Fruit fly (Drosophila melanogaster) Kc167 (cell line): ENCODE data around the gene upSET.
A peak's percentile ranks its signal among the peaks of the same experiment; 100 is the strongest.

Experiments used
- Myc ChIP-seq: fragments of >200 bp; optimal IDR thresholded peaks from 2 replicates; lab custom pipeline; 2017; ENCODE audit warnings: missing external identifiers
- Sin3A ChIP-seq: fragments of >200 bp; optimal IDR thresholded peaks from 2 replicates; lab custom pipeline; 2018; ENCODE audit warnings: missing external identifiers
- h ChIP-seq: fragments of >200 bp; optimal IDR thresholded peaks from 3 replicates; lab custom pipeline; 2018; ENCODE audit warnings: missing external identifiers
- insv ChIP-seq: fragments of >200 bp; optimal IDR thresholded peaks from 3 replicates; lab custom pipeline; 2018; ENCODE audit warnings: missing external identifiers
- psq ChIP-seq: fragments of >200 bp; optimal IDR thresholded peaks from 2 replicates; lab custom pipeline; 2017; ENCODE audit warnings: missing external identifiers
- ttk ChIP-seq: sonication (Bioruptor generic); optimal IDR thresholded peaks from 2 replicates; lab custom pipeline; 2017; ENCODE audit warnings: missing external identifiers

Gene upSET

dm6 chr3L:14001658-14002523 lies at the start of gene upSET, which contains the start of gene Nprl3:
Gene upSET, plus strand, starts transcription at chr3L:14002127.
Gene Nprl3, minus strand, starts transcription at chr3L:14001880.
- no peak for TF ChIP-seq Sin3A
- peak; percentile 48 for TF ChIP-seq psq
- no peak for TF ChIP-seq insv (lab: Kevin White, UChicago)

- TF ChIP-seq insv (lab: Kevin White, UChicago): no peak
- no peak for TF ChIP-seq psq
- no peak for TF ChIP-seq Myc (lab: Kevin White, UChicago)
- TF ChIP-seq h (lab: Kevin White, UChicago): no peak
- TF ChIP-seq Sin3A: no peak
- TF ChIP-seq ttk (lab: Kevin White, UChicago): no peak
These were observed 49.4 kb upstream of the upSET start for dm6 chr3L:13952484-13953048.

- no peak for TF ChIP-seq Sin3A
- no peak for TF ChIP-seq psq
- TF ChIP-seq ttk (lab: Kevin White, UChicago): no peak
- no peak for TF ChIP-seq h (lab: Kevin White, UChicago)
- no peak for TF ChIP-seq Myc (lab: Kevin White, UChicago)
- TF ChIP-seq insv (lab: Kevin White, UChicago): no peak
These were observed 45.3 kb upstream of the upSET start for dm6 chr3L:13956667-13957066.

dm6 chr3L:13957212-13957668 lies 44.7 kb upstream of the upSET start:
- TF ChIP-seq ttk (lab: Kevin White, UChicago): no peak
- TF ChIP-seq Myc (lab: Kevin White, UChicago): no peak
- no peak for TF ChIP-seq Sin3A
- no peak for TF ChIP-seq psq
- no peak for TF ChIP-seq h (lab: Kevin White, UChicago)
- no peak for TF ChIP-seq insv (lab: Kevin White, UChicago)

dm6 chr3L:13957789-13958188 lies 44.1 kb upstream of the upSET start:
- TF ChIP-seq insv (lab: Kevin White, UChicago): no peak
- TF ChIP-seq ttk (lab: Kevin White, UChicago): no peak

- TF ChIP-seq psq (no peak), h (lab: Kevin White, UChicago) (no peak), Sin3A (no peak), ttk (lab: Kevin White, UChicago) (no peak), insv (lab: Kevin White, UChicago) (no peak)
These were observed 37.1 kb upstream of the upSET start, which contains the start of the genes Meics, Nxf3 and ssp2 for dm6 chr3L:13964635-13965501. Gene Meics, minus strand, starts transcription at chr3L:13964702. Gene Nxf3, plus strand, starts transcription at chr3L:13965203. Gene ssp2, plus strand, starts transcription at chr3L:13965203.

dm6 chr3L:13965502-13965843 lies 36.5 kb upstream of the upSET start:
- TF ChIP-seq insv (lab: Kevin White, UChicago): no peak
- TF ChIP-seq psq: no peak
- no peak for TF ChIP-seq ttk (lab: Kevin White, UChicago)
- no peak for TF ChIP-seq h (lab: Kevin White, UChicago)
- no peak for TF ChIP-seq Myc (lab: Kevin White, UChicago)
- no peak for TF ChIP-seq Sin3A

- TF ChIP-seq Myc (lab: Kevin White, UChicago): no peak
- TF ChIP-seq insv (lab: Kevin White, UChicago): no peak
- TF ChIP-seq Sin3A: no peak
- no peak for TF ChIP-seq psq
- no peak for TF ChIP-seq h (lab: Kevin White, UChicago)
- no peak for TF ChIP-seq ttk (lab: Kevin White, UChicago)
These were observed 28.4 kb upstream of the upSET start, which contains the start of the genes CG13738 and Hsc70-1 for dm6 chr3L:13973377-13974111. Gene CG13738, minus strand, starts transcription at chr3L:13973477. Gene Hsc70-1, plus strand, starts transcription at chr3L:13974061.

dm6 chr3L:13982516-13982915 lies 19.4 kb upstream of the upSET start:
- TF ChIP-seq Sin3A (no peak), insv (lab: Kevin White, UChicago) (no peak), ttk (lab: Kevin White, UChicago) (no peak), Myc (lab: Kevin White, UChicago) (no peak), psq (no peak), h (lab: Kevin White, UChicago) (no peak)

- TF ChIP-seq h (lab: Kevin White, UChicago) (no peak), ttk (lab: Kevin White, UChicago) (no peak), Myc (lab: Kevin White, UChicago) (no peak), Sin3A (no peak), psq (no peak), insv (lab: Kevin White, UChicago) (no peak)
These were observed 15.6 kb upstream of the upSET start, which contains the start of gene CG17362 for dm6 chr3L:13986330-13986729. Gene CG17362, plus strand, starts transcription at chr3L:13986620.

- TF ChIP-seq insv (lab: Kevin White, UChicago): no peak
- no peak for TF ChIP-seq h (lab: Kevin White, UChicago)
- no peak for TF ChIP-seq ttk (lab: Kevin White, UChicago)
- TF ChIP-seq Sin3A: no peak
- TF ChIP-seq Myc (lab: Kevin White, UChicago): no peak
- TF ChIP-seq psq: no peak
These were observed 14.3 kb upstream of the upSET start, which contains the start of gene CG9040 for dm6 chr3L:13987578-13987977. Gene CG9040, plus strand, starts transcription at chr3L:13987878.
